Worm (Caenorhabditis elegans) whole organism, late embryonic: ENCODE results near the gene tax-6.

Experiments
- C08G9.2 ChIP-seq: sonication (generic microtip); optimal IDR thresholded peaks from 2 replicates; lab custom pipeline; 2016; ENCODE audit warnings: mild to moderate bottlenecking, missing genetic modification characterization, moderate library complexity, missing compliant biosample characterization
- F13H6.1 ChIP-seq: sonication (generic microtip); optimal IDR thresholded peaks from 2 replicates; lab custom pipeline; 2016; ENCODE audit warnings: missing genetic modification characterization, missing compliant biosample characterization
- T23F11.4 ChIP-seq: fragments of 200-800 bp; sonication (Bioruptor generic); optimal IDR thresholded peaks from 2 replicates; lab custom pipeline; 2018; ENCODE audit warnings: mild to moderate bottlenecking, missing genetic modification characterization, missing compliant biosample characterization
- Y22D7AL.16 ChIP-seq: sonication (generic microtip); optimal IDR thresholded peaks from 2 replicates; lab custom pipeline; 2016; ENCODE audit warnings: missing genetic modification characterization, missing compliant biosample characterization
- ahr-1 ChIP-seq: sonication (generic microtip); optimal IDR thresholded peaks from 2 replicates; lab custom pipeline; 2016; ENCODE audit warnings: missing genetic modification characterization, missing compliant biosample characterization
- ceh-18 ChIP-seq: sonication (generic microtip); optimal IDR thresholded peaks from 2 replicates; lab custom pipeline; 2016; ENCODE audit warnings: missing genetic modification characterization, missing compliant biosample characterization
- ceh-19 ChIP-seq: fragments of 200-800 bp; sonication (Bioruptor generic); optimal IDR thresholded peaks from 2 replicates; lab custom pipeline; 2018; ENCODE audit warnings: mild to moderate bottlenecking, missing genetic modification characterization, missing compliant biosample characterization
- ceh-2 ChIP-seq: sonication (generic microtip); optimal IDR thresholded peaks from 2 replicates; lab custom pipeline; 2016; ENCODE audit warnings: missing genotype, missing genetic modification characterization, missing compliant biosample characterization
- ceh-31 ChIP-seq: sonication (generic microtip); optimal IDR thresholded peaks from 2 replicates; lab custom pipeline; 2016; ENCODE audit warnings: missing genetic modification characterization, missing compliant biosample characterization
- ceh-34 ChIP-seq: sonication (generic microtip); optimal IDR thresholded peaks from 2 replicates; lab custom pipeline; 2016; ENCODE audit warnings: mild to moderate bottlenecking, missing genetic modification characterization, missing compliant biosample characterization
- ceh-9 ChIP-seq: sonication (generic microtip); optimal IDR thresholded peaks from 2 replicates; lab custom pipeline; 2016; ENCODE audit warnings: mild to moderate bottlenecking, missing genetic modification characterization, inconsistent platforms, missing compliant biosample characterization
- elt-2 ChIP-seq: sonication (generic microtip); optimal IDR thresholded peaks from 2 replicates; lab custom pipeline; 2016; ENCODE audit warnings: missing genetic modification reagents, missing genetic modification characterization, missing compliant biosample characterization
- elt-4 ChIP-seq: sonication (generic microtip); optimal IDR thresholded peaks from 2 replicates; lab custom pipeline; 2016; ENCODE audit warnings: missing genetic modification characterization, missing compliant biosample characterization
- ets-4 ChIP-seq: sonication (generic microtip); optimal IDR thresholded peaks from 2 replicates; lab custom pipeline; 2016; ENCODE audit warnings: missing genetic modification characterization, missing compliant biosample characterization
- eyg-1 ChIP-seq: sonication (generic microtip); optimal IDR thresholded peaks from 2 replicates; lab custom pipeline; 2016; ENCODE audit warnings: missing genotype, missing genetic modification characterization, missing compliant biosample characterization
- fax-1 ChIP-seq: sonication (generic microtip); optimal IDR thresholded peaks from 2 replicates; lab custom pipeline; 2016; ENCODE audit warnings: missing genotype, missing genetic modification characterization, missing compliant biosample characterization
- fkh-6 ChIP-seq: sonication (generic microtip); optimal IDR thresholded peaks from 2 replicates; lab custom pipeline; 2016; ENCODE audit warnings: missing genetic modification characterization, missing compliant biosample characterization
- gmeb-2 ChIP-seq: sonication (generic microtip); optimal IDR thresholded peaks from 2 replicates; lab custom pipeline; 2016; ENCODE audit warnings: missing genetic modification characterization, inconsistent platforms, missing compliant biosample characterization
- hlh-13 ChIP-seq: fragments of 200-800 bp; sonication (Bioruptor generic); optimal IDR thresholded peaks from 2 replicates; lab custom pipeline; 2018; ENCODE audit warnings: mild to moderate bottlenecking, missing genetic modification characterization, missing compliant biosample characterization
- hlh-6 ChIP-seq: sonication (generic microtip); optimal IDR thresholded peaks from 2 replicates; lab custom pipeline; 2016; ENCODE audit warnings: missing genotype, missing genetic modification characterization, missing compliant biosample characterization
- hlh-8 ChIP-seq: sonication (generic microtip); optimal IDR thresholded peaks from 2 replicates; lab custom pipeline; 2016; ENCODE audit warnings: missing genotype, missing genetic modification characterization, missing compliant biosample characterization
- lim-6 ChIP-seq: sonication (generic microtip); optimal IDR thresholded peaks from 2 replicates; lab custom pipeline; 2016; ENCODE audit warnings: missing genetic modification characterization, missing compliant biosample characterization
- nfya-1 ChIP-seq: sonication (generic microtip); optimal IDR thresholded peaks from 2 replicates; lab custom pipeline; 2017; ENCODE audit warnings: missing genetic modification characterization, mild to moderate bottlenecking, missing compliant biosample characterization, antibody characterized with exemption, moderate library complexity
- nhr-232 ChIP-seq: sonication (generic microtip); optimal IDR thresholded peaks from 2 replicates; lab custom pipeline; 2016; ENCODE audit warnings: missing genetic modification characterization, missing compliant biosample characterization
- npax-4 ChIP-seq: sonication (generic microtip); optimal IDR thresholded peaks from 2 replicates; lab custom pipeline; 2016; ENCODE audit warnings: missing genetic modification characterization, missing compliant biosample characterization
- pag-3 ChIP-seq: sonication (generic microtip); optimal IDR thresholded peaks from 2 replicates; lab custom pipeline; 2016; ENCODE audit warnings: missing compliant biosample characterization, missing genetic modification characterization, borderline replicate concordance
- pat-9 ChIP-seq: fragments of 200-800 bp; sonication (Bioruptor generic); optimal IDR thresholded peaks from 2 replicates; lab custom pipeline; 2018; ENCODE audit warnings: mild to moderate bottlenecking, missing genetic modification characterization, moderate library complexity, missing compliant biosample characterization
- pqm-1 ChIP-seq: sonication (generic microtip); optimal IDR thresholded peaks from 2 replicates; lab custom pipeline; 2016; ENCODE audit warnings: missing genetic modification characterization, missing compliant biosample characterization
- ref-2 ChIP-seq: sonication (generic microtip); optimal IDR thresholded peaks from 2 replicates; lab custom pipeline; 2016; ENCODE audit warnings: missing genetic modification characterization, missing compliant biosample characterization
- rnt-1 ChIP-seq: sonication (generic microtip); optimal IDR thresholded peaks from 2 replicates; lab custom pipeline; 2016; ENCODE audit warnings: missing genetic modification characterization, missing compliant biosample characterization
- sox-2 ChIP-seq: fragments of 200-800 bp; sonication (Bioruptor generic); IDR thresholded peaks from 2 replicates; pipeline ENCODE4 v1.3.6; 2022; ENCODE audit warnings: missing genetic modification reagents, missing genetic modification characterization, missing compliant biosample characterization
- syd-9 ChIP-seq: sonication (generic microtip); optimal IDR thresholded peaks from 2 replicates; lab custom pipeline; 2016; ENCODE audit warnings: mild to moderate bottlenecking, missing genetic modification characterization, moderate library complexity, missing compliant biosample characterization
- tbx-2 ChIP-seq: sonication (generic microtip); optimal IDR thresholded peaks from 2 replicates; lab custom pipeline; 2016; ENCODE audit warnings: missing genetic modification characterization, missing compliant biosample characterization
- tbx-7 ChIP-seq: sonication (generic microtip); optimal IDR thresholded peaks from 2 replicates; lab custom pipeline; 2016; ENCODE audit warnings: missing genotype, missing genetic modification characterization, missing compliant biosample characterization
- ttx-3 ChIP-seq: sonication (generic microtip); optimal IDR thresholded peaks from 2 replicates; lab custom pipeline; 2016; ENCODE audit warnings: missing genetic modification reagents, missing genetic modification characterization, missing compliant biosample characterization
- unc-3 ChIP-seq, 2 experiments: fragments of 200-800 bp in 1 of 2; sonication (Bioruptor generic) in 1 of 2; sonication (generic microtip) in 1 of 2; conservative IDR thresholded peaks in 1 of 2; optimal IDR thresholded peaks in 1 of 2; 2 replicates each; pipeline versions ENCODE4 v1.3.6 to Lab custom; 2016 to 2022; ENCODE audit warnings: missing compliant biosample characterization in 2 of 2, missing genetic modification characterization in 2 of 2, missing genetic modification reagents in 1 of 2
- unc-42 ChIP-seq: sonication (generic microtip); optimal IDR thresholded peaks from 2 replicates; lab custom pipeline; 2016; ENCODE audit warnings: missing genotype, missing genetic modification characterization, missing compliant biosample characterization
- unc-86 ChIP-seq: sonication (generic microtip); optimal IDR thresholded peaks from 2 replicates; lab custom pipeline; 2016; ENCODE audit warnings: missing genetic modification characterization, missing compliant biosample characterization
- zip-5 ChIP-seq: sonication (generic microtip); optimal IDR thresholded peaks from 2 replicates; lab custom pipeline; 2016; ENCODE audit warnings: missing genetic modification characterization, missing compliant biosample characterization
- ztf-16 ChIP-seq: sonication (generic microtip); optimal IDR thresholded peaks from 2 replicates; lab custom pipeline; 2017; ENCODE audit warnings: missing genetic modification characterization, missing compliant biosample characterization

Gene tax-6

DNA sequence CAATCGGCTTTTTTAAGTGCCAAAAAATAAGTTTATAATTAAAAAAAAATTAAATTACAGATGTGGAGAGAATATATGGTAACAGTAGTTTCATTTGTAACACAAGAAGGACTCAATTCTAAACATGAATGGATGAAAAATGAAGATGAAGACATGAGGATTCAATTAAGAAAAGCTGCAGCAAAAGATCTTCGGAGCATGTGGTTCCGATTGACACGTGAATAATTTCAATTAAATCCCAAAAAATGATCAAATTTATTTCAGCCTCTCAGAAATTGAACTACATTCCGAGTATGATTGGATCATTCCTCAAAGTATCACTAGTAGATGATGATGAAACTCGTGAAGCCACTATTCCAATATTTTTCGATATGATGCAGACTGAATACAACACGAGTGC lies 12.0 kb downstream of the tax-6 start:
- TF ChIP-seq hlh-8 (tag; lab: Kevin White, UChicago), result peak; percentile 3
- no peak for TF ChIP-seq unc-3 (GFP tag; conservative IDR thresholded peaks at IDR 0.05; lab: Robert Waterston, UW)
- TF ChIP-seq unc-3 (tag; optimal IDR thresholded peaks at IDR 0.05; lab: Kevin White, UChicago), result no peak
- TF ChIP-seq ceh-31 (tag; lab: Kevin White, UChicago), result no peak
- no peak for TF ChIP-seq ceh-34

DNA sequence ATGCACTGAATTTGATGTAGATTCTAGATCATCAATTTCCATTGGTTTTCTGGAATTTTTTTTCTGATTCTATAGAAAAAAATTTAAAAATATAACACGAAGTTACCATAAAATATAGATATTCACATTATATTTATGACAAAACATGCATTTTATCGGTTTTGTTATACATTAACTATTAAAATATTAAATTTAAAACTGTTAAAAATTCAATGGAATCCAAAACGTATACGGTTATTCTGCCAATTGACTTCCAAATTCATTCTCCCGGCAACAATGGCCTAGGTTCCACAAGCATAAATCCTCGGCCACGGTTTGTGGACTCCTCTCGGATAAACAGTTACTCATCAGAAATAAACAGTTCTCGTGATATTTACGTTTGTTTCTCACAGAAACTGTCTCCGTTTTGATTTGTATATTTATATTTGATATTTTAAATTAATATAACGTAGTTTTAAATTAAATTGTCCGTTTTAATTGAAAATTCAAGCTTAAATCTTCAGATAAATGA lies 17.7 kb downstream of the tax-6 start, which contains the start of the genes F01D4.5 and ced-5:
Gene F01D4.5 (minus strand): TSS at position 51 of the 511 bp plus-strand sequence.
Gene ced-5 (plus strand): TSS at position 504 of the 511 bp plus-strand sequence.
- TF ChIP-seq ceh-2 (tag; lab: Kevin White, UChicago) (peak; percentile 93), T23F11.4 (no peak), pqm-1 (tag; lab: Kevin White, UChicago) (peak; percentile 38), ceh-31 (tag; lab: Kevin White, UChicago) (peak; percentile 91), ceh-19 (peak; percentile 26), elt-2 (tag; lab: Kevin White, UChicago) (peak; percentile 79), unc-86 (peak; percentile 53), C08G9.2 (peak; percentile 90), tbx-7 (tag; lab: Kevin White, UChicago) (peak; percentile 85), syd-9 (tag; lab: Kevin White, UChicago) (peak; percentile 19), ztf-16 (tag; lab: Kevin White, UChicago) (peak; percentile 58), ceh-18 (no peak), sox-2 (no peak), fax-1 (tag; lab: Kevin White, UChicago) (peak; percentile 61), unc-42 (tag; lab: Kevin White, UChicago) (peak; percentile 17), hlh-13 (GFP tag; lab: Kevin White, UChicago) (no peak), pat-9 (tag; lab: Kevin White, UChicago) (no peak), eyg-1 (tag; lab: Kevin White, UChicago) (no peak), hlh-6 (tag; lab: Kevin White, UChicago) (peak; percentile 26), ets-4 (tag; lab: Kevin White, UChicago) (peak; percentile 77), nhr-232 (tag; lab: Kevin White, UChicago) (no peak), ahr-1 (tag; lab: Kevin White, UChicago) (peak; percentile 42), Y22D7AL.16 (tag; lab: Kevin White, UChicago) (peak; percentile 10), pag-3 (no peak), hlh-8 (tag; lab: Kevin White, UChicago) (peak; percentile 78), fkh-6 (tag; lab: Kevin White, UChicago) (peak; percentile 66), lim-6 (tag; lab: Kevin White, UChicago) (peak; percentile 62), ttx-3 (peak; percentile 45), elt-4 (tag; lab: Kevin White, UChicago) (no peak), rnt-1 (tag; lab: Kevin White, UChicago) (peak; percentile 54), F13H6.1 (tag; lab: Kevin White, UChicago) (peak; percentile 26), gmeb-2 (tag; lab: Kevin White, UChicago) (peak; percentile 15), tbx-2 (peak; percentile 78), ceh-9 (tag; lab: Kevin White, UChicago) (no peak), nfya-1 (tag; lab: Kevin White, UChicago) (peak; percentile 25), npax-4 (tag; lab: Kevin White, UChicago) (no peak), ref-2 (peak; percentile 73), ceh-34 (peak; percentile 18), zip-5 (tag; lab: Kevin White, UChicago) (peak; percentile 87)
